Worm (Caenorhabditis elegans) whole organism, L4 larva: Measurements from ENCODE around the gene abhd-12.

ENCODE experiments used
- aha-1 ChIP-seq: fragments of 150-350 bp; peaks from one replicate; lab custom pipeline; 2014; ENCODE audit warnings: missing biosample characterization, missing genetic modification characterization
- aly-2 ChIP-seq: sonication (generic microtip); optimal IDR thresholded peaks from 2 replicates; lab custom pipeline; 2018; ENCODE audit warnings: missing biosample characterization, missing genetic modification characterization
- ces-1 ChIP-seq: fragments of 150-350 bp; sonication (generic microtip); optimal IDR thresholded peaks from 4 replicates; lab custom pipeline; 2014; ENCODE audit warnings: missing biosample characterization, missing genetic modification reagents, missing genetic modification characterization
- egl-27 ChIP-seq: sonication (generic microtip); optimal IDR thresholded peaks from 3 replicates; lab custom pipeline; 2017; ENCODE audit warnings: missing biosample characterization, missing genetic modification reagents, missing genetic modification characterization
- fkh-10 ChIP-seq: fragments of 150-350 bp; optimal IDR thresholded peaks from 2 replicates; lab custom pipeline; 2014; ENCODE audit warnings: missing biosample characterization, missing genetic modification reagents, missing genetic modification characterization
- hlh-11 ChIP-seq: fragments of 200-800 bp; sonication (Bioruptor generic); optimal IDR thresholded peaks from 2 replicates; lab custom pipeline; 2018; ENCODE audit warnings: mild to moderate bottlenecking, missing genetic modification characterization, missing compliant biosample characterization
- madf-9 ChIP-seq: fragments of 200-800 bp; sonication (Bioruptor generic); conservative IDR thresholded peaks from 2 replicates; pipeline ENCODE4 v1.3.6; 2022; ENCODE audit warnings: missing genetic modification reagents, missing genetic modification characterization, missing compliant biosample characterization
- nhr-25 ChIP-seq: sonication (generic microtip); optimal IDR thresholded peaks from 2 replicates; lab custom pipeline; 2017; ENCODE audit warnings: missing genetic modification characterization, mild to moderate bottlenecking, missing compliant biosample characterization, antibody characterized with exemption, moderate library complexity, borderline replicate concordance; ENCODE audit not compliant: insufficient read depth
- sdz-12 ChIP-seq: fragments of 200-800 bp; sonication (Bioruptor generic); optimal IDR thresholded peaks from 2 replicates; lab custom pipeline; 2018; ENCODE audit warnings: mild to moderate bottlenecking, missing genetic modification characterization, missing compliant biosample characterization
- skn-1 ChIP-seq: fragments of 150-350 bp; optimal IDR thresholded peaks from 2 replicates; lab custom pipeline; 2014; ENCODE audit warnings: missing biosample characterization, missing genetic modification characterization
- snpc-1.2 ChIP-seq: fragments of 200-800 bp; sonication (Bioruptor generic); IDR thresholded peaks from 2 replicates; pipeline ENCODE4 v1.3.6; 2022; ENCODE audit warnings: missing genetic modification reagents, missing genetic modification characterization, missing compliant biosample characterization
- unc-62 ChIP-seq, 3 experiments: fragments of 150-350 bp in 1 of 3; sonication (generic microtip); optimal IDR thresholded peaks in 2 of 3; peaks in 1 of 3; 1 replicate in 1 of 3; 2 replicates in 2 of 3; lab custom pipeline; 2014 to 2017; ENCODE audit warnings: missing biosample characterization in 3 of 3, missing genetic modification characterization in 3 of 3, missing genetic modification reagents in 3 of 3, missing genotype in 1 of 3
- ztf-7 ChIP-seq: fragments of 150-350 bp; optimal IDR thresholded peaks from 2 replicates; lab custom pipeline; 2014; ENCODE audit warnings: missing biosample characterization, missing genetic modification characterization

- TF ChIP-seq nhr-25 (tag; lab: Kevin White, UChicago) (no peak), ztf-7 (no peak), skn-1 (tag; lab: Kevin White, UChicago) (no peak), snpc-1.2 (GFP tag; lab: Robert Waterston, UW) (no peak), fkh-10 (GFP tag; lab: Kevin White, UChicago) (no peak), egl-27 (tag; lab: Kevin White, UChicago) (no peak), hlh-11 (tag; lab: Kevin White, UChicago) (no peak), ces-1 (GFP tag; lab: Kevin White, UChicago) (no peak), sdz-12 (no peak), madf-9 (GFP tag; lab: Robert Waterston, UW) (no peak), aly-2 (no peak), aha-1 (no peak), unc-62 (GFP tag; optimal IDR thresholded peaks at IDR 0.05 in 1 of 2; lab: Kevin White, UChicago) (no peak), unc-62 (tag; optimal IDR thresholded peaks at IDR 0.05; lab: Kevin White, UChicago) (no peak)
Measured at ce11 chrV:7995165-7995564, 11.5 kb downstream of the abhd-12 start.
